Fruit fly (Drosophila melanogaster): ENCODE data around the gene TTLL3A.

Gene TTLL3A

dm6 chr2L:6708997-6709662 is 30.9 kb downstream of the TTLL3A start, which contains the start of gene Tsp:
TSS of gene Tsp (minus strand) at chr2L:6709086.
- peak; percentile 29 for TF ChIP-seq Dll (optimal IDR thresholded peaks at IDR 0.05)
- TF ChIP-seq usp (GFP tag; optimal IDR thresholded peaks at IDR 0.05), result no peak

dm6 chr2L:6706368-6706919 is 33.5 kb downstream of the TTLL3A start:
- no peak for TF ChIP-seq CG8478 (optimal IDR thresholded peaks at IDR 0.05)
- TF ChIP-seq psq (optimal IDR thresholded peaks at IDR 0.05), result no peak
- no peak for TF ChIP-seq Dll (optimal IDR thresholded peaks at IDR 0.05)
- no peak for TF ChIP-seq usp (GFP tag; optimal IDR thresholded peaks at IDR 0.05)
- TF ChIP-seq EcR (GFP tag; optimal IDR thresholded peaks at IDR 0.05), result no peak
- no peak for TF ChIP-seq pan (optimal IDR thresholded peaks at IDR 0.05)

- TF ChIP-seq CG8478 (optimal IDR thresholded peaks at IDR 0.05), result no peak
- no peak for TF ChIP-seq usp (GFP tag; optimal IDR thresholded peaks at IDR 0.05)
- TF ChIP-seq pan (optimal IDR thresholded peaks at IDR 0.05), result no peak
- TF ChIP-seq psq (optimal IDR thresholded peaks at IDR 0.05), result no peak
- no peak for TF ChIP-seq EcR (GFP tag; optimal IDR thresholded peaks at IDR 0.05)
- no peak for TF ChIP-seq Dll (optimal IDR thresholded peaks at IDR 0.05)
Observed at dm6 chr2L:6705081-6705480, 34.9 kb downstream of the TTLL3A start.

- TF ChIP-seq EcR (GFP tag; optimal IDR thresholded peaks at IDR 0.05) (no peak), CG8478 (optimal IDR thresholded peaks at IDR 0.05) (no peak), pan (optimal IDR thresholded peaks at IDR 0.05) (no peak), psq (optimal IDR thresholded peaks at IDR 0.05) (no peak), usp (GFP tag; optimal IDR thresholded peaks at IDR 0.05) (no peak), Dll (optimal IDR thresholded peaks at IDR 0.05) (no peak)
Observed at dm6 chr2L:6701409-6702199, 38.4 kb downstream of the TTLL3A start.

dm6 chr2L:6700742-6701141 is 39.2 kb downstream of the TTLL3A start:
- TF ChIP-seq pan (optimal IDR thresholded peaks at IDR 0.05), result no peak
- TF ChIP-seq Dll (optimal IDR thresholded peaks at IDR 0.05), result no peak
- TF ChIP-seq CG8478 (optimal IDR thresholded peaks at IDR 0.05), result no peak
- TF ChIP-seq psq (optimal IDR thresholded peaks at IDR 0.05), result no peak
- no peak for TF ChIP-seq usp (GFP tag; optimal IDR thresholded peaks at IDR 0.05)
- no peak for TF ChIP-seq EcR (GFP tag; optimal IDR thresholded peaks at IDR 0.05)

- TF ChIP-seq usp (GFP tag; optimal IDR thresholded peaks at IDR 0.05) (no peak), CG8478 (optimal IDR thresholded peaks at IDR 0.05) (no peak), pan (optimal IDR thresholded peaks at IDR 0.05) (no peak), EcR (GFP tag; optimal IDR thresholded peaks at IDR 0.05) (no peak)
Observed at dm6 chr2L:6698387-6698786, 41.6 kb downstream of the TTLL3A start.

- TF ChIP-seq CG8478 (optimal IDR thresholded peaks at IDR 0.05) (no peak), usp (GFP tag; optimal IDR thresholded peaks at IDR 0.05) (no peak), Dll (optimal IDR thresholded peaks at IDR 0.05) (no peak), psq (optimal IDR thresholded peaks at IDR 0.05) (no peak), pan (optimal IDR thresholded peaks at IDR 0.05) (no peak), EcR (GFP tag; optimal IDR thresholded peaks at IDR 0.05) (no peak)
Observed at dm6 chr2L:6696229-6696628, 43.8 kb downstream of the TTLL3A start.

dm6 chr2L:6693794-6694254 is 46.2 kb downstream of the TTLL3A start:
- TF ChIP-seq Dll (optimal IDR thresholded peaks at IDR 0.05) (no peak), psq (optimal IDR thresholded peaks at IDR 0.05) (no peak), pan (optimal IDR thresholded peaks at IDR 0.05) (no peak), EcR (GFP tag; optimal IDR thresholded peaks at IDR 0.05) (no peak), usp (GFP tag; optimal IDR thresholded peaks at IDR 0.05) (no peak), CG8478 (optimal IDR thresholded peaks at IDR 0.05) (no peak)

- TF ChIP-seq pan (optimal IDR thresholded peaks at IDR 0.05) (no peak), CG8478 (optimal IDR thresholded peaks at IDR 0.05) (no peak), psq (optimal IDR thresholded peaks at IDR 0.05) (no peak), EcR (GFP tag; optimal IDR thresholded peaks at IDR 0.05) (no peak), Dll (optimal IDR thresholded peaks at IDR 0.05) (no peak), usp (GFP tag; optimal IDR thresholded peaks at IDR 0.05) (no peak)
Observed at dm6 chr2L:6692048-6692447, 47.9 kb downstream of the TTLL3A start.

dm6 chr2L:6686612-6687011 is 53.4 kb downstream of the TTLL3A start, which contains the start of gene CG11327:
TSS of gene CG11327 (minus strand) at chr2L:6686712.
- TF ChIP-seq pan (optimal IDR thresholded peaks at IDR 0.05), result no peak
- TF ChIP-seq psq (optimal IDR thresholded peaks at IDR 0.05), result no peak
- TF ChIP-seq usp (GFP tag; optimal IDR thresholded peaks at IDR 0.05), result no peak
- no peak for TF ChIP-seq CG8478 (optimal IDR thresholded peaks at IDR 0.05)
- TF ChIP-seq EcR (GFP tag; optimal IDR thresholded peaks at IDR 0.05), result no peak
- no peak for TF ChIP-seq Dll (optimal IDR thresholded peaks at IDR 0.05)
